Fruit fly (Drosophila melanogaster): ENCODE data around the gene Pp2B-14D.
A peak's percentile ranks its signal among the peaks of the same experiment; 100 is the strongest.

DNA sequence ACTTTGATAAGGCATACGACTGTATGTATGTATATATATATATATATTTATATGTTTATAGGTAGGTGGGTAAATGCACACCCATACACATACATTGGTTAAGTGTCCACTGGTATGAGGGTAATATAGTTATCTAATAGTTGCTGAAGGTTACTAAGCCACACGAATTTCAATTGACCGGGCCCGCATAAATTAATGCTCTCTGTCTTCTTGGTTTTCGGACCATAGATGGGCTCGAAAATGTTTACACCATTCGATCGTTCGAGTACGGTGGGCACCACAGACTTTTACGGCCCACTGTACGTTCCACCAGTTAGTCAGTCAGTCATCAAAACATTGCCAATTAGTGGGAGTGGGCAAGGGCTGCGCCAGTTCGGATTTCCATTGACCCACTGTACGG lies 35.6 kb upstream of the Pp2B-14D start:
- TF ChIP-seq CG13894 (tag; optimal IDR thresholded peaks at IDR 0.05) (no peak), br (optimal IDR thresholded peaks at IDR 0.05) (no peak), crc (GFP tag; optimal IDR thresholded peaks at IDR 0.05) (no peak), zf30C (GFP tag; optimal IDR thresholded peaks at IDR 0.05) (no peak), Oli (tag; optimal IDR thresholded peaks at IDR 0.05) (no peak), HLH4C (GFP tag; IDR thresholded peaks at IDR 0.05; ENCODE audit: partially characterized antibody) (0 out of 3 replicates have a peak, but pooled peaks have one; percentile 14), fd102C (GFP tag; optimal IDR thresholded peaks at IDR 0.05) (no peak), Nf-YC (tag; optimal IDR thresholded peaks at IDR 0.05) (no peak), HLH3B (GFP tag; IDR thresholded peaks at IDR 0.05) (no peak)

Data from whole organism, embryonic.